Fruit fly (Drosophila melanogaster): ENCODE measurements around the gene HP1b.

Gene HP1b

dm6 chrX:9047725-9048384 lies 33.0 kb upstream of the HP1b start:
- peak; percentile 96 for TF ChIP-seq CG13204 (GFP tag; optimal IDR thresholded peaks at IDR 0.05)
- peak; percentile 75 for TF ChIP-seq D1 (tag; optimal IDR thresholded peaks at IDR 0.05)
- TF ChIP-seq Ets98B (GFP tag; IDR thresholded peaks at IDR 0.05), result no peak
- peak; percentile 62; the same call in 1 of the 2 replicates for TF ChIP-seq CG12605 (GFP tag; IDR thresholded peaks at IDR 0.05)
- peak; percentile 78 for TF ChIP-seq EcR (GFP tag; optimal IDR thresholded peaks at IDR 0.05)
- no peak for TF ChIP-seq CG10348 (GFP tag; IDR thresholded peaks at IDR 0.05)
- TF ChIP-seq CG32121 (GFP tag; IDR thresholded peaks at IDR 0.05), result peak; percentile 57; the same call in 1 of the 2 replicates
- 0 out of 2 replicates have a peak, but pooled peaks have one; percentile 19 for TF ChIP-seq rn (GFP tag; IDR thresholded peaks at IDR 0.05)
- peak; percentile 52; the same call in 1 of the 3 replicates for TF ChIP-seq fd96Ca (GFP tag; IDR thresholded peaks at IDR 0.05)
- TF ChIP-seq Pif1A (GFP tag; optimal IDR thresholded peaks at IDR 0.05), result peak; percentile 76
- peak; percentile 94 for TF ChIP-seq CG8159 (tag; optimal IDR thresholded peaks at IDR 0.05)
- peak; percentile 60 for TF ChIP-seq Snoo (tag; optimal IDR thresholded peaks at IDR 0.05)
- peak; percentile 92 for TF ChIP-seq CG15710 (tag; optimal IDR thresholded peaks at IDR 0.05)
- peak; percentile 78; the same call in 2 of the 3 replicates for TF ChIP-seq CG4496 (GFP tag; IDR thresholded peaks at IDR 0.05)
- peak; percentile 72 for TF ChIP-seq Pif1B (GFP tag; optimal IDR thresholded peaks at IDR 0.05)
- TF ChIP-seq CG8301 (tag; optimal IDR thresholded peaks at IDR 0.05), result peak; percentile 83
- peak; percentile 31 for TF ChIP-seq gl (tag; optimal IDR thresholded peaks at IDR 0.05)
- peak; percentile 90 for TF ChIP-seq CG9948 (tag; optimal IDR thresholded peaks at IDR 0.05)
- peak; percentile 84 for TF ChIP-seq CG34367 (tag; optimal IDR thresholded peaks at IDR 0.05)
- TF ChIP-seq CG14655 (GFP tag; optimal IDR thresholded peaks at IDR 0.05), result peak; percentile 88
- peak; percentile 86 for TF ChIP-seq CG17806 (tag; optimal IDR thresholded peaks at IDR 0.05)

- TF ChIP-seq CG14655 (GFP tag; optimal IDR thresholded peaks at IDR 0.05) (peak; percentile 38), Pif1A (GFP tag; optimal IDR thresholded peaks at IDR 0.05) (no peak), Snoo (tag; optimal IDR thresholded peaks at IDR 0.05) (no peak), CG17806 (tag; optimal IDR thresholded peaks at IDR 0.05) (peak; percentile 27), CG8301 (tag; optimal IDR thresholded peaks at IDR 0.05) (peak; percentile 22), CG15710 (tag; optimal IDR thresholded peaks at IDR 0.05) (peak; percentile 20), CG9948 (tag; optimal IDR thresholded peaks at IDR 0.05) (peak; percentile 28), D1 (tag; optimal IDR thresholded peaks at IDR 0.05) (no peak), CG8159 (tag; optimal IDR thresholded peaks at IDR 0.05) (peak; percentile 40), CG34367 (tag; optimal IDR thresholded peaks at IDR 0.05) (no peak)
Observed at dm6 chrX:9048385-9048750, 32.5 kb upstream of the HP1b start.

- no peak for TF ChIP-seq CG13204 (GFP tag; optimal IDR thresholded peaks at IDR 0.05)
- no peak for TF ChIP-seq CG12605 (GFP tag; IDR thresholded peaks at IDR 0.05)
- no peak for TF ChIP-seq CG15710 (tag; optimal IDR thresholded peaks at IDR 0.05)
- no peak for TF ChIP-seq CG8301 (tag; optimal IDR thresholded peaks at IDR 0.05)
- TF ChIP-seq CG17806 (tag; optimal IDR thresholded peaks at IDR 0.05), result no peak
- TF ChIP-seq CG14655 (GFP tag; optimal IDR thresholded peaks at IDR 0.05), result no peak
- TF ChIP-seq CG4496 (GFP tag; IDR thresholded peaks at IDR 0.05), result no peak
- no peak for TF ChIP-seq CG10348 (GFP tag; IDR thresholded peaks at IDR 0.05)
Observed at dm6 chrX:9048941-9049340, 31.9 kb upstream of the HP1b start.

dm6 chrX:9060078-9060477 lies 20.8 kb upstream of the HP1b start:
- peak; percentile 62 for TF ChIP-seq gl (tag; optimal IDR thresholded peaks at IDR 0.05)
- peak; percentile 87 for TF ChIP-seq CG32121 (GFP tag; IDR thresholded peaks at IDR 0.05)
- peak; percentile 79 for TF ChIP-seq fd96Ca (GFP tag; IDR thresholded peaks at IDR 0.05)
- peak; percentile 88 for TF ChIP-seq CG14655 (GFP tag; optimal IDR thresholded peaks at IDR 0.05)
- peak; percentile 88 for TF ChIP-seq CG4496 (GFP tag; IDR thresholded peaks at IDR 0.05)
- TF ChIP-seq CG12605 (GFP tag; IDR thresholded peaks at IDR 0.05), result peak; percentile 81
- peak; percentile 74 for TF ChIP-seq Pif1B (GFP tag; optimal IDR thresholded peaks at IDR 0.05)
- TF ChIP-seq CG9948 (tag; optimal IDR thresholded peaks at IDR 0.05), result peak; percentile 82
- peak; percentile 83 for TF ChIP-seq Snoo (tag; optimal IDR thresholded peaks at IDR 0.05)
- peak; percentile 83 for TF ChIP-seq CG34367 (tag; optimal IDR thresholded peaks at IDR 0.05)
- TF ChIP-seq CG8159 (tag; optimal IDR thresholded peaks at IDR 0.05), result peak; percentile 86
- peak; percentile 72 for TF ChIP-seq Pif1A (GFP tag; optimal IDR thresholded peaks at IDR 0.05)
- peak; percentile 54 for TF ChIP-seq CG13204 (GFP tag; optimal IDR thresholded peaks at IDR 0.05)
- peak; percentile 65; the same call in 1 of the 2 replicates for TF ChIP-seq rn (GFP tag; IDR thresholded peaks at IDR 0.05)
- TF ChIP-seq CG17806 (tag; optimal IDR thresholded peaks at IDR 0.05), result peak; percentile 83
- peak; percentile 83 for TF ChIP-seq Ets98B (GFP tag; IDR thresholded peaks at IDR 0.05)
- TF ChIP-seq CG8301 (tag; optimal IDR thresholded peaks at IDR 0.05), result peak; percentile 88
- TF ChIP-seq D1 (tag; optimal IDR thresholded peaks at IDR 0.05), result peak; percentile 64
- TF ChIP-seq CG15710 (tag; optimal IDR thresholded peaks at IDR 0.05), result peak; percentile 86
- TF ChIP-seq EcR (GFP tag; optimal IDR thresholded peaks at IDR 0.05), result peak; percentile 4
- no peak for TF ChIP-seq CG10348 (GFP tag; IDR thresholded peaks at IDR 0.05)

- TF ChIP-seq CG14655 (GFP tag; optimal IDR thresholded peaks at IDR 0.05) (peak; percentile 32), EcR (GFP tag; optimal IDR thresholded peaks at IDR 0.05) (peak; percentile 62), Pif1A (GFP tag; optimal IDR thresholded peaks at IDR 0.05) (peak; percentile 53), CG8159 (tag; optimal IDR thresholded peaks at IDR 0.05) (peak; percentile 46), Ets98B (GFP tag; IDR thresholded peaks at IDR 0.05) (peak; percentile 12; the same call in 1 of the 2 replicates), CG17806 (tag; optimal IDR thresholded peaks at IDR 0.05) (no peak), fd96Ca (GFP tag; IDR thresholded peaks at IDR 0.05) (peak; percentile 31; the same call in 1 of the 3 replicates), CG8301 (tag; optimal IDR thresholded peaks at IDR 0.05) (peak; percentile 28), CG9948 (tag; optimal IDR thresholded peaks at IDR 0.05) (peak; percentile 6), Pif1B (GFP tag; optimal IDR thresholded peaks at IDR 0.05) (peak; percentile 22), CG4496 (GFP tag; IDR thresholded peaks at IDR 0.05) (no peak), CG15710 (tag; optimal IDR thresholded peaks at IDR 0.05) (peak; percentile 3), CG12605 (GFP tag; IDR thresholded peaks at IDR 0.05) (no peak), CG32121 (GFP tag; IDR thresholded peaks at IDR 0.05) (peak; percentile 48)
Observed at dm6 chrX:9061299-9061698, 19.6 kb upstream of the HP1b start.

Measured in whole organism, pupa.